Fruit fly (Drosophila melanogaster) whole organism, embryonic: Measurements from ENCODE around the gene CG15012.

Experiments
- Abd-B ChIP-seq: fragments of 200-800 bp; sonication (Bioruptor generic); optimal IDR thresholded peaks from 2 replicates; lab custom pipeline; 2018; ENCODE audit warnings: missing biosample characterization, mild to moderate bottlenecking, missing genetic modification characterization, moderate library complexity
- Bdp1 ChIP-seq: fragments of 200-800 bp; sonication (Bioruptor generic); optimal IDR thresholded peaks from 3 replicates; lab custom pipeline; 2016; ENCODE audit warnings: missing biosample characterization, missing genetic modification characterization
- CG10366 ChIP-seq: fragments of 200-800 bp; sonication (Bioruptor generic); IDR thresholded peaks from 2 replicates; pipeline ENCODE4 v1.3.6; 2022; ENCODE audit warnings: missing biosample characterization, missing genetic modification characterization
- CG12769 ChIP-seq: fragments of 200-800 bp; sonication (Bioruptor generic); optimal IDR thresholded peaks from 2 replicates; lab custom pipeline; 2019; ENCODE audit warnings: missing biosample characterization, mild to moderate bottlenecking, missing genetic modification characterization, moderate library complexity
- CG14860 ChIP-seq: fragments of 200-800 bp; sonication (Bioruptor generic); IDR thresholded peaks from 3 replicates; pipeline ENCODE4 v1.3.6; 2022; ENCODE audit warnings: missing biosample characterization, missing genetic modification characterization; ENCODE audit not compliant: partially characterized antibody
- CG14965 ChIP-seq: fragments of 200-800 bp; sonication (Bioruptor generic); optimal IDR thresholded peaks from 2 replicates; lab custom pipeline; 2016; ENCODE audit warnings: missing biosample characterization, missing genetic modification characterization, borderline replicate concordance
- CG15601 ChIP-seq: fragments of 200-800 bp; sonication (Bioruptor generic); optimal IDR thresholded peaks from 3 replicates; lab custom pipeline; 2019; ENCODE audit warnings: missing biosample characterization, mild to moderate bottlenecking, missing genetic modification characterization, moderate library complexity
- CG16779 ChIP-seq: fragments of 200-800 bp; sonication (Bioruptor generic); IDR thresholded peaks from 2 replicates; pipeline ENCODE4 v1.3.6; 2022; ENCODE audit warnings: missing biosample characterization, missing genetic modification characterization
- CG18011 ChIP-seq: fragments of 200-800 bp; sonication (Bioruptor generic); optimal IDR thresholded peaks from 2 replicates; lab custom pipeline; 2017; ENCODE audit warnings: missing biosample characterization, missing genetic modification characterization, mild to moderate bottlenecking, moderate library complexity, missing genotype
- CG18619 ChIP-seq: fragments of 200-800 bp; sonication (Bioruptor generic); optimal IDR thresholded peaks from 3 replicates; lab custom pipeline; 2017; ENCODE audit warnings: missing biosample characterization, mild to moderate bottlenecking, missing genetic modification characterization
- CG2202 ChIP-seq: fragments of 200-800 bp; sonication (Bioruptor generic); optimal IDR thresholded peaks from 2 replicates; lab custom pipeline; 2018; ENCODE audit warnings: missing biosample characterization, mild to moderate bottlenecking, missing genetic modification characterization
- CG2678 ChIP-seq: fragments of 200-800 bp; sonication (Bioruptor generic); optimal IDR thresholded peaks from 3 replicates; lab custom pipeline; 2019; ENCODE audit warnings: missing biosample characterization, mild to moderate bottlenecking, missing genetic modification characterization, moderate library complexity
- CG31388 ChIP-seq: fragments of 200-800 bp; sonication (Bioruptor generic); optimal IDR thresholded peaks from 2 replicates; lab custom pipeline; 2016; ENCODE audit warnings: missing biosample characterization, missing genetic modification characterization
- CG3995 ChIP-seq: fragments of 200-800 bp; sonication (Bioruptor generic); optimal IDR thresholded peaks from 3 replicates; lab custom pipeline; 2016; ENCODE audit warnings: missing biosample characterization, missing genetic modification characterization
- CG42726 ChIP-seq: fragments of 200-800 bp; sonication (Bioruptor generic); IDR thresholded peaks from 2 replicates; pipeline ENCODE4 v1.3.6; 2022; ENCODE audit warnings: missing biosample characterization, missing genetic modification characterization; ENCODE audit not compliant: partially characterized antibody
- CG6813 ChIP-seq: fragments of 200-800 bp; sonication (Bioruptor generic); optimal IDR thresholded peaks from 2 replicates; lab custom pipeline; 2017; ENCODE audit warnings: missing biosample characterization, missing genetic modification characterization, mild to moderate bottlenecking, moderate library complexity, missing genetic modification reagents
- CG7839 ChIP-seq: fragments of 200-800 bp; sonication (Bioruptor generic); optimal IDR thresholded peaks from 3 replicates; lab custom pipeline; 2018; ENCODE audit warnings: missing biosample characterization, mild to moderate bottlenecking, missing genetic modification characterization, moderate library complexity
- CG8290 ChIP-seq, 3 experiments: fragments of 200-800 bp; sonication (Bioruptor generic); optimal IDR thresholded peaks; 2 replicates each; lab custom pipeline; 2016 to 2019; ENCODE audit warnings: missing biosample characterization in 3 of 3, missing genetic modification characterization in 3 of 3, mild to moderate bottlenecking in 2 of 3, moderate library complexity in 1 of 3
- CG8388 ChIP-seq: fragments of 200-800 bp; sonication (Bioruptor generic); optimal IDR thresholded peaks from 2 replicates; lab custom pipeline; 2019; ENCODE audit warnings: missing biosample characterization, mild to moderate bottlenecking, missing genetic modification characterization, moderate library complexity
- CG8478 ChIP-seq: fragments of >200 bp; optimal IDR thresholded peaks from 2 replicates; lab custom pipeline; 2018
- Camta ChIP-seq: fragments of 200-800 bp; sonication (Bioruptor generic); optimal IDR thresholded peaks from 2 replicates; lab custom pipeline; 2016; ENCODE audit warnings: missing biosample characterization, missing genetic modification characterization
- Dll ChIP-seq: fragments of 200-800 bp; sonication (Bioruptor generic); IDR thresholded peaks from 4 replicates; pipeline ENCODE4 v1.3.6; 2022; ENCODE audit warnings: missing biosample characterization, missing genetic modification characterization; ENCODE audit not compliant: partially characterized antibody
- Doc3 ChIP-seq: fragments of 200-800 bp; sonication (Bioruptor generic); IDR thresholded peaks from 3 replicates; pipeline ENCODE4 v1.3.6; 2022; ENCODE audit warnings: missing biosample characterization, missing genetic modification characterization; ENCODE audit not compliant: partially characterized antibody
- ERR ChIP-seq: fragments of 200-800 bp; sonication (Bioruptor generic); optimal IDR thresholded peaks from 2 replicates; lab custom pipeline; 2016; ENCODE audit warnings: missing biosample characterization, missing genetic modification characterization
- H2.0 ChIP-seq: fragments of 200-800 bp; sonication (Bioruptor generic); IDR thresholded peaks from 2 replicates; pipeline ENCODE4 v1.3.6; 2022; ENCODE audit warnings: missing biosample characterization, missing genetic modification characterization
- HmgZ ChIP-seq: fragments of 200-800 bp; sonication (Bioruptor generic); optimal IDR thresholded peaks from 2 replicates; lab custom pipeline; 2018; ENCODE audit warnings: missing biosample characterization, mild to moderate bottlenecking, missing genetic modification characterization
- NK7.1 ChIP-seq: fragments of 200-800 bp; sonication (Bioruptor generic); optimal IDR thresholded peaks from 3 replicates; lab custom pipeline; 2016; ENCODE audit warnings: missing biosample characterization, missing genetic modification characterization
- Optix ChIP-seq: fragments of 200-800 bp; sonication (Bioruptor generic); IDR thresholded peaks from 3 replicates; pipeline ENCODE4 v1.3.6; 2022; ENCODE audit warnings: missing biosample characterization, missing genetic modification characterization
- Ravus ChIP-seq: fragments of 200-800 bp; sonication (Bioruptor generic); IDR thresholded peaks from 2 replicates; pipeline ENCODE4 v1.3.6; 2022; ENCODE audit warnings: missing biosample characterization, missing genetic modification characterization
- Usf ChIP-seq: fragments of 200-800 bp; sonication (Bioruptor generic); optimal IDR thresholded peaks from 2 replicates; lab custom pipeline; 2017; ENCODE audit warnings: missing genotype, missing biosample characterization, missing genetic modification characterization
- Vsx1 ChIP-seq: fragments of 200-800 bp; sonication (Bioruptor generic); optimal IDR thresholded peaks from 2 replicates; lab custom pipeline; 2017; ENCODE audit warnings: missing biosample characterization, mild to moderate bottlenecking, missing genetic modification characterization, missing genetic modification reagents
- aop ChIP-seq: fragments of 200-800 bp; sonication (Bioruptor generic); IDR thresholded peaks from 2 replicates; pipeline ENCODE4 v1.3.6; 2022; ENCODE audit warnings: missing biosample characterization, missing genetic modification characterization
- ato ChIP-seq: fragments of 200-800 bp; sonication (Bioruptor generic); IDR thresholded peaks from 2 replicates; pipeline ENCODE4 v1.3.6; 2022; ENCODE audit warnings: missing biosample characterization, missing genetic modification characterization; ENCODE audit not compliant: partially characterized antibody
- cas ChIP-seq: fragments of 200-800 bp; sonication (Bioruptor generic); IDR thresholded peaks from 2 replicates; pipeline ENCODE4 v1.3.6; 2022; ENCODE audit warnings: missing biosample characterization, missing genetic modification characterization
- da ChIP-seq: fragments of 200-800 bp; sonication (Bioruptor generic); optimal IDR thresholded peaks from 2 replicates; lab custom pipeline; 2016; ENCODE audit warnings: missing biosample characterization, missing genetic modification characterization
- dati ChIP-seq: fragments of 200-800 bp; sonication (Bioruptor generic); IDR thresholded peaks from 2 replicates; pipeline ENCODE4 v1.3.6; 2022; ENCODE audit warnings: missing biosample characterization, missing genetic modification characterization
- dmrt11E ChIP-seq: fragments of 200-800 bp; sonication (Bioruptor generic); optimal IDR thresholded peaks from 3 replicates; lab custom pipeline; 2018; ENCODE audit warnings: missing biosample characterization, mild to moderate bottlenecking, missing genetic modification characterization, moderate library complexity
- ewg ChIP-seq: fragments of 200-800 bp; sonication (Bioruptor generic); optimal IDR thresholded peaks from 3 replicates; lab custom pipeline; 2017; ENCODE audit warnings: mild to moderate bottlenecking, missing biosample characterization, missing genetic modification reagents, missing genetic modification characterization
- gce ChIP-seq: fragments of 200-800 bp; sonication (Bioruptor generic); IDR thresholded peaks from 3 replicates; pipeline ENCODE4 v1.3.6; 2022; ENCODE audit warnings: missing biosample characterization, missing genetic modification characterization
- kay ChIP-seq: fragments of 200-800 bp; sonication (Bioruptor generic); optimal IDR thresholded peaks from 2 replicates; lab custom pipeline; 2016; ENCODE audit warnings: missing biosample characterization, missing genetic modification characterization
- knrl ChIP-seq: fragments of 200-800 bp; sonication (Bioruptor generic); IDR thresholded peaks from 3 replicates; pipeline ENCODE4 v1.3.6; 2022; ENCODE audit warnings: missing biosample characterization, missing genetic modification characterization; ENCODE audit not compliant: partially characterized antibody
- lola ChIP-seq, 3 experiments: fragments of >200 bp in 2 of 3; fragments of 200-800 bp in 1 of 3; sonication (Bioruptor generic) in 1 of 3; optimal IDR thresholded peaks; 2 replicates each; lab custom pipeline; 2017 to 2019; ENCODE audit warnings: missing biosample characterization in 3 of 3, missing genetic modification characterization in 3 of 3, mild to moderate bottlenecking in 1 of 3, moderate library complexity in 1 of 3
- mld ChIP-seq: fragments of 200-800 bp; sonication (Bioruptor generic); IDR thresholded peaks from 3 replicates; pipeline ENCODE4 v1.3.6; 2022; ENCODE audit warnings: missing biosample characterization, missing genetic modification characterization; ENCODE audit not compliant: partially characterized antibody
- nom ChIP-seq: fragments of 200-800 bp; sonication (Bioruptor generic); optimal IDR thresholded peaks from 2 replicates; lab custom pipeline; 2017; ENCODE audit warnings: missing biosample characterization, missing genetic modification characterization, mild to moderate bottlenecking, moderate library complexity, missing genetic modification reagents
- pnt ChIP-seq: fragments of 200-800 bp; sonication (Bioruptor generic); optimal IDR thresholded peaks from 3 replicates; lab custom pipeline; 2016; ENCODE audit warnings: missing biosample characterization, missing genetic modification characterization
- pzg ChIP-seq: fragments of 200-800 bp; sonication (Bioruptor generic); optimal IDR thresholded peaks from 3 replicates; lab custom pipeline; 2018; ENCODE audit warnings: missing biosample characterization, mild to moderate bottlenecking, missing genetic modification characterization, moderate library complexity
- ro ChIP-seq: fragments of 200-800 bp; sonication (Bioruptor generic); IDR thresholded peaks from 2 replicates; pipeline ENCODE4 v1.3.6; 2022; ENCODE audit warnings: missing biosample characterization, missing genetic modification characterization
- sima ChIP-seq: fragments of 200-800 bp; sonication (Bioruptor generic); optimal IDR thresholded peaks from 2 replicates; lab custom pipeline; 2016; ENCODE audit warnings: missing biosample characterization, missing genetic modification characterization
- ssp ChIP-seq: fragments of 200-800 bp; sonication (Bioruptor generic); IDR thresholded peaks from 2 replicates; pipeline ENCODE4 v1.3.6; 2022; ENCODE audit warnings: missing biosample characterization, missing genetic modification characterization

CG15012 gene

DNA sequence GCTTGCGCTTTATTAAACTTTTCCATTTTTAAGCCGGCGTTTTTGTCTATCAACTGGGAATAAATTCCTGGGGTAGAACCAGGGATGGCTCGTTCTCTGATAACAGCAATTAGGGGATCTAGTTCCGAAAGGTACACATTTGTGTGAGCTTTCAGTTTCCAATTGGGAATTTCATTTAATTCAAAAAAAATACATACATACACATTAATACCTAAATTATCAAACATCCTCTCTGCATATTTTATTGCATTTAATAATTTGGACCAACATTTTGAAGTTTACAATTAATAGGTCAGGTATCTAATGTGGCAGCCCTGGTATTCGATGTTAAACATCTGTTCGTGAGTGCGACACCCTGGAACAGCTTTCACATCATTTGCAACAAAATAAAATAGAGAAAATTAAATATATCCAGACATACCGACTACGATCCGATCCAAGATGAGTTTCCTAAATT lies 32.9 kb downstream of the CG15012 start, which contains the start of the genes CG15011 and CG1309 (continued):
- TF ChIP-seq CG31388, result peak; percentile 51
- TF ChIP-seq Ravus (GFP tag; lab: Robert Waterston, UW), result no peak
- peak; percentile 31 for TF ChIP-seq CG2202 (tag; lab: Kevin White, UChicago)
- peak; percentile 84 for TF ChIP-seq CG8388 (GFP tag; lab: Kevin White, UChicago)
- TF ChIP-seq CG6813 (GFP tag; lab: Kevin White, UChicago), result no peak
- no peak for TF ChIP-seq mld (GFP tag; lab: Robert Waterston, UW)
- no peak for TF ChIP-seq gce
- TF ChIP-seq CG42726 (GFP tag; lab: Robert Waterston, UW), result no peak
- peak; percentile 89 for TF ChIP-seq Abd-B
- TF ChIP-seq da (GFP tag; lab: Kevin White, UChicago), result peak; percentile 87
- TF ChIP-seq CG12769 (tag; lab: Kevin White, UChicago), result peak; percentile 94
- TF ChIP-seq CG3995, result peak; percentile 63
- TF ChIP-seq ato (GFP tag; lab: Robert Waterston, UW), result no peak
- no peak for TF ChIP-seq dati (GFP tag; lab: Robert Waterston, UW)
- peak; percentile 84 for TF ChIP-seq Camta
- peak; percentile 85 for TF ChIP-seq dmrt11E
- TF ChIP-seq CG14860 (GFP tag; lab: Robert Waterston, UW), result no peak
- peak; percentile 85 for TF ChIP-seq CG7839
- no peak for TF ChIP-seq ro (GFP tag; lab: Robert Waterston, UW)
- peak; percentile 87 for TF ChIP-seq CG2678 (tag; lab: Kevin White, UChicago)
- peak; percentile 59; the same call in 2 of the 4 replicates for TF ChIP-seq Dll (GFP tag; lab: Robert Waterston, UW)
- TF ChIP-seq cas (GFP tag; lab: Robert Waterston, UW), result 0 out of 2 replicates have a peak, but pooled peaks have one; percentile 31
- TF ChIP-seq CG18619 (GFP tag; lab: Kevin White, UChicago), result peak; percentile 74
- TF ChIP-seq ERR, result peak; percentile 49
- peak; percentile 65 for TF ChIP-seq pzg (GFP tag; lab: Kevin White, UChicago)
- TF ChIP-seq Bdp1 (GFP tag; lab: Kevin White, UChicago), result peak; percentile 76
- no peak for TF ChIP-seq CG8478 (lab: Kevin White, UChicago)
- no peak for TF ChIP-seq CG16779
- peak; percentile 69 for TF ChIP-seq knrl (GFP tag; lab: Robert Waterston, UW)
- TF ChIP-seq CG15601 (tag; lab: Kevin White, UChicago), result peak; percentile 80
- peak; percentile 70 for TF ChIP-seq CG18011
- TF ChIP-seq nom (GFP tag; lab: Kevin White, UChicago), result peak; percentile 60
- peak; percentile 69; the same call in 1 of the 3 replicates for TF ChIP-seq Optix (GFP tag; lab: Robert Waterston, UW)
- TF ChIP-seq CG10366 (GFP tag; lab: Robert Waterston, UW), result peak; percentile 76
- TF ChIP-seq Doc3, result 0 out of 3 replicates have a peak, but pooled peaks have one; percentile 40
- TF ChIP-seq CG8290 (GFP tag; optimal IDR thresholded peaks at IDR 0.05; lab: Kevin White, UChicago), result peak; percentile 73
- TF ChIP-seq CG8290 (tag; optimal IDR thresholded peaks at IDR 0.05; lab: Kevin White, UChicago), result peak; percentile 41 to 78
- TF ChIP-seq kay (GFP tag; lab: Kevin White, UChicago), result peak; percentile 72
- peak; percentile 67 for TF ChIP-seq pnt (GFP tag; lab: Kevin White, UChicago)
- TF ChIP-seq HmgZ, result peak; percentile 94
- no peak for TF ChIP-seq aop (GFP tag; lab: Robert Waterston, UW)
- peak; percentile 66 for TF ChIP-seq ssp
- peak; percentile 79 for TF ChIP-seq NK7.1 (GFP tag; lab: Kevin White, UChicago)
- TF ChIP-seq Vsx1 (GFP tag; lab: Kevin White, UChicago), result peak; percentile 54
- TF ChIP-seq Usf (GFP tag; lab: Kevin White, UChicago), result peak; percentile 51
- peak; percentile 56 for TF ChIP-seq H2.0
- TF ChIP-seq sima (GFP tag; lab: Kevin White, UChicago), result peak; percentile 37
- peak in 1 of 3 experiments; percentile 87 for TF ChIP-seq lola (GFP tag; optimal IDR thresholded peaks at IDR 0.05; lab: Kevin White, UChicago)
- peak; percentile 42 for TF ChIP-seq ewg
- TF ChIP-seq CG14965 (GFP tag; lab: Kevin White, UChicago), result no peak
